Worm (Caenorhabditis elegans) whole organism, midembryonic: Measurements from ENCODE around the gene nspc-14.

Experiments used
- T22C8.4 ChIP-seq: fragments of 200-800 bp; sonication (Bioruptor generic); IDR thresholded peaks from 2 replicates; pipeline ENCODE4 v1.3.6; 2022; ENCODE audit warnings: missing genetic modification characterization, missing compliant biosample characterization
- cog-1 ChIP-seq: sonication (generic microtip); optimal IDR thresholded peaks from 2 replicates; lab custom pipeline; 2016; ENCODE audit warnings: missing genetic modification characterization, missing compliant biosample characterization
- flt-1 ChIP-seq: fragments of 200-800 bp; sonication (Bioruptor generic); IDR thresholded peaks from 2 replicates; pipeline ENCODE4 v1.3.6; 2022; ENCODE audit warnings: missing genetic modification characterization, missing compliant biosample characterization
- klf-2 ChIP-seq: fragments of 200-800 bp; sonication (Bioruptor generic); conservative IDR thresholded peaks from 2 replicates; pipeline ENCODE4 v1.3.6; 2022; ENCODE audit warnings: missing genetic modification reagents, missing genetic modification characterization, missing compliant biosample characterization
- med-1 ChIP-seq: sonication (generic microtip); optimal IDR thresholded peaks from 2 replicates; lab custom pipeline; 2017; ENCODE audit warnings: missing genetic modification characterization, mild to moderate bottlenecking, missing compliant biosample characterization, antibody characterized with exemption, missing genetic modification reagents; ENCODE audit not compliant: insufficient read depth
- ref-1 ChIP-seq: fragments of 200-800 bp; sonication (Bioruptor generic); conservative IDR thresholded peaks from 2 replicates; pipeline ENCODE4 v1.3.6; 2022; ENCODE audit warnings: missing genetic modification reagents, missing genetic modification characterization, missing compliant biosample characterization
- tab-1 ChIP-seq: fragments of 200-800 bp; sonication (Bioruptor generic); IDR thresholded peaks from 2 replicates; pipeline ENCODE4 v1.3.6; 2022; ENCODE audit warnings: missing genetic modification characterization, missing compliant biosample characterization
- ztf-23 ChIP-seq: fragments of 200-800 bp; sonication (Bioruptor generic); IDR thresholded peaks from 2 replicates; pipeline ENCODE4 v1.3.6; 2022; ENCODE audit warnings: missing genetic modification reagents, missing genetic modification characterization, missing compliant biosample characterization
- ztf-29 ChIP-seq: fragments of 200-800 bp; sonication (Bioruptor generic); IDR thresholded peaks from 2 replicates; pipeline ENCODE4 v1.3.6; 2022; ENCODE audit warnings: missing genetic modification reagents, missing genetic modification characterization, missing compliant biosample characterization

Gene nspc-14

ce11 chrX:12350207-12350606, 8.7 kb downstream of the nspc-14 start, which contains the start of gene F42F12.3:
TSS of gene F42F12.3 (plus strand) at chrX:12350578.
- TF ChIP-seq ref-1 (GFP tag; lab: Robert Waterston, UW) = no peak
- TF ChIP-seq cog-1 (tag; lab: Kevin White, UChicago) = no peak
- no peak for TF ChIP-seq tab-1 (GFP tag; lab: Robert Waterston, UW)
- no peak for TF ChIP-seq ztf-29 (GFP tag; lab: Robert Waterston, UW)
- no peak for TF ChIP-seq T22C8.4 (GFP tag; lab: Robert Waterston, UW)
- TF ChIP-seq flt-1 (GFP tag; lab: Robert Waterston, UW) = no peak
- TF ChIP-seq med-1 (GFP tag; lab: Kevin White, UChicago) = no peak
- TF ChIP-seq klf-2 = no peak
- TF ChIP-seq ztf-23 (GFP tag; lab: Robert Waterston, UW) = no peak

- TF ChIP-seq ztf-23 (GFP tag; lab: Robert Waterston, UW) = no peak
- no peak for TF ChIP-seq med-1 (GFP tag; lab: Kevin White, UChicago)
- TF ChIP-seq flt-1 (GFP tag; lab: Robert Waterston, UW) = no peak
- TF ChIP-seq ref-1 (GFP tag; lab: Robert Waterston, UW) = no peak
- TF ChIP-seq tab-1 (GFP tag; lab: Robert Waterston, UW) = no peak
- TF ChIP-seq klf-2 = no peak
- TF ChIP-seq ztf-29 (GFP tag; lab: Robert Waterston, UW) = no peak
- no peak for TF ChIP-seq T22C8.4 (GFP tag; lab: Robert Waterston, UW)
- TF ChIP-seq cog-1 (tag; lab: Kevin White, UChicago) = no peak
Measured at ce11 chrX:12348329-12348728, 10.5 kb downstream of the nspc-14 start, which contains the start of gene F42F12.14. TSS of gene F42F12.14 (plus strand) at chrX:12348629.

ce11 chrX:12347822-12348221, 11.0 kb downstream of the nspc-14 start:
- TF ChIP-seq tab-1 (GFP tag; lab: Robert Waterston, UW) (peak; percentile 73; the same call in 1 of the 2 replicates), ztf-23 (GFP tag; lab: Robert Waterston, UW) (0 out of 2 replicates have a peak, but pooled peaks have one; percentile 7), med-1 (GFP tag; lab: Kevin White, UChicago) (no peak), klf-2 (no peak; the same call in 1 of the 2 replicates), ref-1 (GFP tag; lab: Robert Waterston, UW) (0 out of 2 replicates have a peak, but pooled peaks have one; percentile 21), T22C8.4 (GFP tag; lab: Robert Waterston, UW) (0 out of 2 replicates have a peak, but pooled peaks have one; percentile 19), flt-1 (GFP tag; lab: Robert Waterston, UW) (no peak), ztf-29 (GFP tag; lab: Robert Waterston, UW) (0 out of 2 replicates have a peak, but pooled peaks have one; percentile 31), cog-1 (tag; lab: Kevin White, UChicago) (no peak)

- TF ChIP-seq med-1 (GFP tag; lab: Kevin White, UChicago) (no peak), cog-1 (tag; lab: Kevin White, UChicago) (no peak), tab-1 (GFP tag; lab: Robert Waterston, UW) (no peak), T22C8.4 (GFP tag; lab: Robert Waterston, UW) (no peak), flt-1 (GFP tag; lab: Robert Waterston, UW) (no peak), ztf-29 (GFP tag; lab: Robert Waterston, UW) (no peak), klf-2 (no peak), ztf-23 (GFP tag; lab: Robert Waterston, UW) (no peak), ref-1 (GFP tag; lab: Robert Waterston, UW) (no peak)
Measured at ce11 chrX:12346729-12347128, 12.1 kb downstream of the nspc-14 start, which contains the start of gene F42F12.11. TSS of gene F42F12.11 (plus strand) at chrX:12347029.

- TF ChIP-seq ref-1 (GFP tag; lab: Robert Waterston, UW) (no peak), klf-2 (no peak), tab-1 (GFP tag; lab: Robert Waterston, UW) (no peak), ztf-23 (GFP tag; lab: Robert Waterston, UW) (no peak), ztf-29 (GFP tag; lab: Robert Waterston, UW) (no peak)
Measured at ce11 chrX:12343279-12343678, 15.6 kb downstream of the nspc-14 start, which contains the start of the genes nspc-9 and nspc-10. TSS of gene nspc-9 (minus strand) at chrX:12343379. TSS of gene nspc-10 (plus strand) at chrX:12343609.

ce11 chrX:12341338-12341737, 17.5 kb downstream of the nspc-14 start, which contains the start of gene zig-2:
TSS of gene zig-2 (minus strand) at chrX:12341438.
- TF ChIP-seq tab-1 (GFP tag; lab: Robert Waterston, UW) = no peak
- TF ChIP-seq klf-2 = no peak
- TF ChIP-seq flt-1 (GFP tag; lab: Robert Waterston, UW) = no peak
- no peak for TF ChIP-seq T22C8.4 (GFP tag; lab: Robert Waterston, UW)
- TF ChIP-seq cog-1 (tag; lab: Kevin White, UChicago) = no peak
- TF ChIP-seq ztf-29 (GFP tag; lab: Robert Waterston, UW) = no peak
- no peak for TF ChIP-seq med-1 (GFP tag; lab: Kevin White, UChicago)
- TF ChIP-seq ref-1 (GFP tag; lab: Robert Waterston, UW) = no peak
- no peak for TF ChIP-seq ztf-23 (GFP tag; lab: Robert Waterston, UW)

- TF ChIP-seq med-1 (GFP tag; lab: Kevin White, UChicago) (no peak), cog-1 (tag; lab: Kevin White, UChicago) (no peak), ztf-23 (GFP tag; lab: Robert Waterston, UW) (no peak), tab-1 (GFP tag; lab: Robert Waterston, UW) (no peak), ref-1 (GFP tag; lab: Robert Waterston, UW) (0 out of 2 replicates have a peak, but pooled peaks have one; percentile 26), flt-1 (GFP tag; lab: Robert Waterston, UW) (no peak), ztf-29 (GFP tag; lab: Robert Waterston, UW) (0 out of 2 replicates have a peak, but pooled peaks have one; percentile 40), T22C8.4 (GFP tag; lab: Robert Waterston, UW) (0 out of 2 replicates have a peak, but pooled peaks have one; percentile 24)
Measured at ce11 chrX:12337846-12338490, 20.9 kb downstream of the nspc-14 start, which contains the start of gene srd-44. TSS of gene srd-44 (plus strand) at chrX:12338440.

- TF ChIP-seq med-1 (GFP tag; lab: Kevin White, UChicago) = no peak
- TF ChIP-seq flt-1 (GFP tag; lab: Robert Waterston, UW) = no peak
- TF ChIP-seq tab-1 (GFP tag; lab: Robert Waterston, UW) = no peak
- no peak for TF ChIP-seq ztf-29 (GFP tag; lab: Robert Waterston, UW)
- TF ChIP-seq ztf-23 (GFP tag; lab: Robert Waterston, UW) = no peak
- TF ChIP-seq cog-1 (tag; lab: Kevin White, UChicago) = no peak
- TF ChIP-seq ref-1 (GFP tag; lab: Robert Waterston, UW) = no peak
- no peak for TF ChIP-seq T22C8.4 (GFP tag; lab: Robert Waterston, UW)
- no peak for TF ChIP-seq klf-2
Measured at ce11 chrX:12335808-12336207, 23.0 kb downstream of the nspc-14 start, which contains the start of gene srd-48. TSS of gene srd-48 (plus strand) at chrX:12336108.
